Fruit fly (Drosophila melanogaster): ENCODE measurements around the gene ush.

Gene ush

DNA sequence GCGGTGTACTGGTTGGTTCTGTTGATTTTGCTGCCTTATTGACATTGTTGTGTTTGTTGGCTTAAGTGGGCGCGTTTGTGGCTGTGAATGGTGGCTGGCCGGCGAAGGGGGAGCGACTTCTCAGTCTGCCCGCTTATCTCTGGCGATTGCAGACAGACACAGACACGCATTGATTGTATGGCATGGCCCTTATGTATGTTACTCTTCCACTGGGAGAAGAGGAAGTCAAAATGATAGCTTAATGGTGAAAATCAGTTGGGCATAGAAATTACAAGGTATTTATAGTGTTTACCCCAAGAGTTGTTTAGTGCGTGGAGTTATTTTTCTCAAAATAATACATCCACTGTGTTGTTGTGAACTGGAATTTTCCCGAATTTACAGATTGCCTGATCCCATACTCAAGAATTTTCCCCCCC lies 9.8 kb downstream of the ush start (continued):
- TF ChIP-seq Dip3 (GFP tag; optimal IDR thresholded peaks at IDR 0.05): peak; percentile 61
- TF ChIP-seq chm (GFP tag; IDR thresholded peaks at IDR 0.05): peak; percentile 94
- peak; percentile 57 for TF ChIP-seq jing (GFP tag; optimal IDR thresholded peaks at IDR 0.05)
- TF ChIP-seq aop (GFP tag; IDR thresholded peaks at IDR 0.05): peak; percentile 76; the same call in 1 of the 2 replicates
- TF ChIP-seq NfI (GFP tag; optimal IDR thresholded peaks at IDR 0.05): peak; percentile 80
- TF ChIP-seq CG11504 (tag; optimal IDR thresholded peaks at IDR 0.05): peak; percentile 76
- TF ChIP-seq Hr78 (GFP tag; optimal IDR thresholded peaks at IDR 0.05): peak in 1 of 2 experiments; percentile 83
- TF ChIP-seq CG6854 (GFP tag; optimal IDR thresholded peaks at IDR 0.05): peak; percentile 79
- peak; percentile 91 for TF ChIP-seq CG17385 (GFP tag; optimal IDR thresholded peaks at IDR 0.05)
- TF ChIP-seq Mrtf (GFP tag; IDR thresholded peaks at IDR 0.05): peak; percentile 62; the same call in 1 of the 3 replicates
- peak; percentile 90 for TF ChIP-seq ash1 (GFP tag; optimal IDR thresholded peaks at IDR 0.05)
- TF ChIP-seq ac (GFP tag; optimal IDR thresholded peaks at IDR 0.05): peak; percentile 81
- TF ChIP-seq Mad (GFP tag; optimal IDR thresholded peaks at IDR 0.05): peak; percentile 88
- TF ChIP-seq Drgx (GFP tag; IDR thresholded peaks at IDR 0.05): peak; percentile 46
- peak; percentile 85 for TF ChIP-seq stc (GFP tag; IDR thresholded peaks at IDR 0.05)
- TF ChIP-seq Bteb2 (GFP tag; optimal IDR thresholded peaks at IDR 0.05): peak; percentile 70
- peak; percentile 20 for TF ChIP-seq CG16815 (GFP tag; optimal IDR thresholded peaks at IDR 0.05)
- TF ChIP-seq run (tag; optimal IDR thresholded peaks at IDR 0.05): peak; percentile 76
- peak; percentile 65 for TF ChIP-seq CG2712 (tag; optimal IDR thresholded peaks at IDR 0.05)
- 0 out of 2 replicates have a peak, but pooled peaks have one; percentile 47 for TF ChIP-seq klu (GFP tag; IDR thresholded peaks at IDR 0.05)
- peak; percentile 56 for TF ChIP-seq CG31388 (GFP tag; optimal IDR thresholded peaks at IDR 0.05)
- peak; percentile 84 for TF ChIP-seq CG15514 (GFP tag; optimal IDR thresholded peaks at IDR 0.05)
- peak; percentile 41 for TF ChIP-seq CG30431 (GFP tag; optimal IDR thresholded peaks at IDR 0.05)
- peak; percentile 70 for TF ChIP-seq Ptx1 (GFP tag; IDR thresholded peaks at IDR 0.05)
- TF ChIP-seq Sox102F (GFP tag; optimal IDR thresholded peaks at IDR 0.05): peak; percentile 81
- peak; percentile 44; the same call in 1 of the 2 replicates for TF ChIP-seq ssp (GFP tag; IDR thresholded peaks at IDR 0.05)
- peak; percentile 75 for TF ChIP-seq sqz (GFP tag; optimal IDR thresholded peaks at IDR 0.05)
- TF ChIP-seq Dfd (GFP tag; optimal IDR thresholded peaks at IDR 0.05): no peak
- peak; percentile 83 for TF ChIP-seq Meics (GFP tag; optimal IDR thresholded peaks at IDR 0.05)
- peak; percentile 85 for TF ChIP-seq CG12219 (GFP tag; optimal IDR thresholded peaks at IDR 0.05)
- peak in 1 of 2 experiments; percentile 92 for TF ChIP-seq eve (GFP tag; optimal IDR thresholded peaks at IDR 0.05)
- TF ChIP-seq Hsf (GFP tag; optimal IDR thresholded peaks at IDR 0.05): peak; percentile 54
- TF ChIP-seq CG17359 (tag; optimal IDR thresholded peaks at IDR 0.05): peak; percentile 89
- peak; percentile 70 for TF ChIP-seq Xbp1 (GFP tag; optimal IDR thresholded peaks at IDR 0.05)
- peak; percentile 92 for TF ChIP-seq Sox100B (GFP tag; optimal IDR thresholded peaks at IDR 0.05)
- TF ChIP-seq pros (GFP tag; optimal IDR thresholded peaks at IDR 0.05): peak; percentile 71
- no peak for TF ChIP-seq CG4404 (GFP tag; IDR thresholded peaks at IDR 0.05)
- TF ChIP-seq CG15073 (GFP tag; optimal IDR thresholded peaks at IDR 0.05): peak; percentile 23
- TF ChIP-seq nau (GFP tag; optimal IDR thresholded peaks at IDR 0.05): peak; percentile 96
- TF ChIP-seq chinmo (GFP tag; IDR thresholded peaks at IDR 0.05; ENCODE audit: partially characterized antibody): 0 out of 4 replicates have a peak, but pooled peaks have one; percentile 27
- peak; percentile 55 for TF ChIP-seq sens-2 (GFP tag; IDR thresholded peaks at IDR 0.05)
- TF ChIP-seq CG15479 (GFP tag; optimal IDR thresholded peaks at IDR 0.05): peak; percentile 61
- TF ChIP-seq bowl (GFP tag; IDR thresholded peaks at IDR 0.05): peak; percentile 72
- peak; percentile 59 for TF ChIP-seq gt (GFP tag; IDR thresholded peaks at IDR 0.05)
- no peak for TF ChIP-seq CG8478 (optimal IDR thresholded peaks at IDR 0.05)
- TF ChIP-seq Side (GFP tag; optimal IDR thresholded peaks at IDR 0.05): peak; percentile 96
- TF ChIP-seq ERR (GFP tag; optimal IDR thresholded peaks at IDR 0.05): peak; percentile 89
- TF ChIP-seq CG11085 (GFP tag; IDR thresholded peaks at IDR 0.05): 0 out of 2 replicates have a peak, but pooled peaks have one; percentile 37
- TF ChIP-seq CG4282 (GFP tag; optimal IDR thresholded peaks at IDR 0.05): peak; percentile 90
- TF ChIP-seq CG14050 (GFP tag; IDR thresholded peaks at IDR 0.05): peak; percentile 80
- 0 out of 2 replicates have a peak, but pooled peaks have one; percentile 33 for TF ChIP-seq CG4730 (GFP tag; IDR thresholded peaks at IDR 0.05)

Data from whole organism, embryonic.